Worm (Caenorhabditis elegans) whole organism, young adult: ENCODE results near the gene ZK287.7.

ENCODE experiments used
- B0019.2 ChIP-seq: fragments of 200-800 bp; sonication (Bioruptor generic); conservative IDR thresholded peaks from 2 replicates; pipeline ENCODE4 v1.3.6; 2022; ENCODE audit warnings: missing genetic modification reagents, missing genetic modification characterization, missing compliant biosample characterization
- D2030.7 ChIP-seq: fragments of 200-800 bp; sonication (Bioruptor generic); IDR thresholded peaks from 2 replicates; pipeline ENCODE4 v1.3.6; 2022; ENCODE audit warnings: missing genetic modification reagents, missing genetic modification characterization, missing compliant biosample characterization
- F23B12.7 ChIP-seq: sonication (generic microtip); optimal IDR thresholded peaks from 2 replicates; lab custom pipeline; 2017; ENCODE audit warnings: missing genetic modification characterization, mild to moderate bottlenecking, missing compliant biosample characterization, antibody characterized with exemption, moderate library complexity; ENCODE audit not compliant: insufficient read depth
- F33H1.4 ChIP-seq: fragments of 200-800 bp; sonication (Bioruptor generic); IDR thresholded peaks from 2 replicates; pipeline ENCODE4 v1.3.6; 2022; ENCODE audit warnings: missing genetic modification reagents, missing genetic modification characterization, missing compliant biosample characterization
- F37B4.10 ChIP-seq: fragments of 200-800 bp; sonication (Bioruptor generic); IDR thresholded peaks from 2 replicates; pipeline ENCODE4 v1.3.6; 2022; ENCODE audit warnings: missing genetic modification characterization, missing compliant biosample characterization
- Y95B8A.8 ChIP-seq: fragments of 200-800 bp; sonication (Bioruptor generic); IDR thresholded peaks from 2 replicates; pipeline ENCODE4 v1.3.6; 2022; ENCODE audit warnings: missing genetic modification reagents, missing genetic modification characterization, missing compliant biosample characterization
- ZK185.1 ChIP-seq: sonication (generic microtip); optimal IDR thresholded peaks from 2 replicates; lab custom pipeline; 2016; ENCODE audit warnings: mild to moderate bottlenecking, missing genetic modification characterization, missing compliant biosample characterization; ENCODE audit not compliant: poor library complexity, severe bottlenecking
- aptf-2 ChIP-seq: fragments of 200-800 bp; sonication (Bioruptor generic); conservative IDR thresholded peaks from 2 replicates; pipeline ENCODE4 v1.3.6; 2022; ENCODE audit warnings: missing genetic modification reagents, missing genetic modification characterization, missing compliant biosample characterization
- attf-5 ChIP-seq: fragments of 200-800 bp; sonication (Bioruptor generic); optimal IDR thresholded peaks from 2 replicates; lab custom pipeline; 2018; ENCODE audit warnings: mild to moderate bottlenecking, missing genetic modification characterization, missing compliant biosample characterization
- bed-1 ChIP-seq: fragments of 200-800 bp; sonication (Bioruptor generic); IDR thresholded peaks from 2 replicates; pipeline ENCODE4 v1.3.6; 2022; ENCODE audit warnings: missing genetic modification reagents, missing genetic modification characterization, missing compliant biosample characterization
- cebp-1 ChIP-seq, 2 experiments: fragments of 200-800 bp in 1 of 2; sonication (Bioruptor generic) in 1 of 2; sonication (generic microtip) in 1 of 2; IDR thresholded peaks in 1 of 2; optimal IDR thresholded peaks in 1 of 2; 2 replicates each; pipeline versions ENCODE4 v1.3.6 to Lab custom; 2017 to 2022; ENCODE audit warnings: missing compliant biosample characterization in 2 of 2, missing genetic modification characterization in 2 of 2, mild to moderate bottlenecking in 1 of 2, missing genetic modification reagents in 1 of 2, moderate library complexity in 1 of 2
- ceh-91 ChIP-seq: fragments of 200-800 bp; sonication (Bioruptor generic); IDR thresholded peaks from 2 replicates; pipeline ENCODE4 v1.3.6; 2022; ENCODE audit warnings: missing genetic modification reagents, missing genetic modification characterization, missing compliant biosample characterization
- dox-1 ChIP-seq: fragments of 200-800 bp; sonication (Bioruptor generic); IDR thresholded peaks from 2 replicates; pipeline ENCODE4 v1.3.6; 2022; ENCODE audit warnings: missing genetic modification reagents, missing genetic modification characterization, missing compliant biosample characterization
- dpff-1 ChIP-seq: sonication (generic microtip); optimal IDR thresholded peaks from 2 replicates; lab custom pipeline; 2017; ENCODE audit warnings: mild to moderate bottlenecking, missing genetic modification characterization, missing compliant biosample characterization
- dpl-1 ChIP-seq: fragments of 150-350 bp; optimal IDR thresholded peaks from 2 replicates; lab custom pipeline; 2014; ENCODE audit warnings: missing biosample characterization, missing genetic modification reagents, missing genetic modification characterization
- efl-1 ChIP-seq: fragments of 150-350 bp; optimal IDR thresholded peaks from 2 replicates; lab custom pipeline; 2014; ENCODE audit warnings: missing biosample characterization, missing genetic modification reagents, missing genetic modification characterization
- egl-18 ChIP-seq: fragments of 200-800 bp; sonication (Bioruptor generic); IDR thresholded peaks from 2 replicates; pipeline ENCODE4 v1.3.6; 2022; ENCODE audit warnings: missing genetic modification reagents, missing genetic modification characterization, missing compliant biosample characterization
- egl-44 ChIP-seq: fragments of 200-800 bp; sonication (Bioruptor generic); IDR thresholded peaks from 2 replicates; pipeline ENCODE4 v1.3.6; 2022; ENCODE audit warnings: missing genetic modification reagents, missing genetic modification characterization, missing compliant biosample characterization
- gei-17 ChIP-seq: fragments of 200-800 bp; sonication (Bioruptor generic); optimal IDR thresholded peaks from 2 replicates; lab custom pipeline; 2018; ENCODE audit warnings: mild to moderate bottlenecking, missing genetic modification characterization, missing compliant biosample characterization
- him-1 ChIP-seq: sonication (generic microtip); optimal IDR thresholded peaks from 2 replicates; lab custom pipeline; 2016; ENCODE audit warnings: missing genotype, missing genetic modification reagents, missing genetic modification characterization, missing compliant biosample characterization
- let-526 ChIP-seq: fragments of 200-800 bp; sonication (Bioruptor generic); IDR thresholded peaks from 2 replicates; pipeline ENCODE4 v1.3.6; 2022; ENCODE audit warnings: missing genetic modification reagents, missing genetic modification characterization, missing compliant biosample characterization
- lin-26 ChIP-seq: fragments of 200-800 bp; sonication (Bioruptor generic); IDR thresholded peaks from 2 replicates; pipeline ENCODE4 v1.3.6; 2022; ENCODE audit warnings: missing genetic modification reagents, missing genetic modification characterization, missing compliant biosample characterization
- lin-40 ChIP-seq: sonication (generic microtip); optimal IDR thresholded peaks from 2 replicates; lab custom pipeline; 2016; ENCODE audit warnings: missing genetic modification characterization, mild to moderate bottlenecking, missing compliant biosample characterization, missing genotype, missing genetic modification reagents
- lin-54 ChIP-seq: fragments of 200-800 bp; sonication (Bioruptor generic); optimal IDR thresholded peaks from 2 replicates; lab custom pipeline; 2018; ENCODE audit warnings: mild to moderate bottlenecking, missing genetic modification characterization, missing compliant biosample characterization
- lsl-1 ChIP-seq: fragments of 200-800 bp; sonication (Bioruptor generic); optimal IDR thresholded peaks from 2 replicates; lab custom pipeline; 2018; ENCODE audit warnings: mild to moderate bottlenecking, missing genetic modification characterization, moderate library complexity, missing compliant biosample characterization
- madf-3 ChIP-seq: fragments of 200-800 bp; sonication (Bioruptor generic); IDR thresholded peaks from 2 replicates; pipeline ENCODE4 v1.3.6; 2022; ENCODE audit warnings: missing genetic modification reagents, missing genetic modification characterization, missing compliant biosample characterization
- mcd-1 ChIP-seq: fragments of 200-800 bp; sonication (Bioruptor generic); IDR thresholded peaks from 2 replicates; pipeline ENCODE4 v1.3.6; 2022; ENCODE audit warnings: missing genetic modification reagents, missing genetic modification characterization, missing compliant biosample characterization
- nfya-2 ChIP-seq: fragments of 200-800 bp; sonication (Bioruptor generic); IDR thresholded peaks from 2 replicates; pipeline ENCODE4 v1.3.6; 2022; ENCODE audit warnings: missing genetic modification reagents, missing genetic modification characterization, missing compliant biosample characterization
- nhr-120 ChIP-seq: fragments of 200-800 bp; sonication (Bioruptor generic); IDR thresholded peaks from 2 replicates; pipeline ENCODE4 v1.3.6; 2022; ENCODE audit warnings: missing genetic modification characterization, missing compliant biosample characterization
- nhr-80 ChIP-seq: sonication (generic microtip); optimal IDR thresholded peaks from 2 replicates; lab custom pipeline; 2016; ENCODE audit warnings: missing genetic modification characterization, missing compliant biosample characterization
- rec-8 ChIP-seq, 2 experiments: sonication (generic microtip); optimal IDR thresholded peaks; 2 replicates each; lab custom pipeline; 2016; ENCODE audit warnings: mild to moderate bottlenecking in 2 of 2, missing genetic modification characterization in 2 of 2, missing genetic modification reagents in 2 of 2, missing genotype in 2 of 2, missing biosample characterization in 1 of 2, missing compliant biosample characterization in 1 of 2, moderate library complexity in 1 of 2
- rpc-1 ChIP-seq, 2 experiments: fragments of 150-350 bp in 1 of 2; sonication (generic microtip) in 1 of 2; optimal IDR thresholded peaks; 2 replicates each; lab custom pipeline; 2014 to 2018; ENCODE audit warnings: missing biosample characterization in 1 of 2, missing genetic modification characterization in 1 of 2, missing genetic modification reagents in 1 of 2, missing genotype in 1 of 2
- snpc-3.4 ChIP-seq: sonication (generic microtip); optimal IDR thresholded peaks from 2 replicates; lab custom pipeline; 2017; ENCODE audit warnings: missing genetic modification characterization, mild to moderate bottlenecking, missing compliant biosample characterization, antibody characterized with exemption, moderate library complexity, missing genotype, missing genetic modification reagents
- snpc-4 ChIP-seq, 5 experiments: fragments of 150-350 bp in 1 of 5; sonication (generic microtip) in 4 of 5; optimal IDR thresholded peaks; 2 replicates each; lab custom pipeline; 2014 to 2018; ENCODE audit warnings: missing genetic modification characterization in 5 of 5, missing biosample characterization in 3 of 5, antibody characterized with exemption in 2 of 5, mild to moderate bottlenecking in 2 of 5, missing compliant biosample characterization in 2 of 5, missing genotype in 2 of 5, moderate library complexity in 2 of 5, missing genetic modification reagents in 1 of 5
- tbp1 ChIP-seq: fragments of 200-800 bp; sonication (Bioruptor generic); optimal IDR thresholded peaks from 2 replicates; lab custom pipeline; 2018; ENCODE audit warnings: mild to moderate bottlenecking, missing genetic modification characterization, missing compliant biosample characterization
- ztf-25 ChIP-seq: fragments of 200-800 bp; sonication (Bioruptor generic); IDR thresholded peaks from 2 replicates; pipeline ENCODE4 v1.3.6; 2022; ENCODE audit warnings: missing genetic modification reagents, missing genetic modification characterization, missing compliant biosample characterization

Gene ZK287.7

ce11 chrV:9725719-9726118 is 32.9 kb downstream of the ZK287.7 start:
- TF ChIP-seq ztf-25 (GFP tag; lab: Robert Waterston, UW) (no peak), lin-26 (GFP tag; lab: Robert Waterston, UW) (no peak), nhr-80 (peak; percentile 39), F37B4.10 (no peak), nfya-2 (GFP tag; lab: Robert Waterston, UW) (no peak)

ce11 chrV:9729462-9730162 is 36.8 kb downstream of the ZK287.7 start, which contains the start of the genes aagr-3 and drap-1:
Gene aagr-3 (minus strand): TSS chrV:9729512.
Gene drap-1 (plus strand): TSS chrV:9730106.
- TF ChIP-seq rpc-1 (optimal IDR thresholded peaks at IDR 0.05; lab: Kevin White, UChicago) (no peak), rpc-1 (tag; optimal IDR thresholded peaks at IDR 0.05; lab: Kevin White, UChicago) (no peak), dox-1 (GFP tag; lab: Robert Waterston, UW) (peak; percentile 14; the same call in 1 of the 2 replicates), F23B12.7 (tag; lab: Kevin White, UChicago) (no peak), lin-54 (GFP tag; lab: Kevin White, UChicago) (peak; percentile 42), tbp1 (GFP tag; lab: Kevin White, UChicago) (peak; percentile 0), D2030.7 (GFP tag; lab: Robert Waterston, UW) (0 out of 2 replicates have a peak, but pooled peaks have one; percentile 17), bed-1 (GFP tag; lab: Robert Waterston, UW) (no peak), egl-18 (GFP tag; lab: Robert Waterston, UW) (no peak), mcd-1 (peak; percentile 62), nhr-80 (peak; percentile 66), madf-3 (GFP tag; lab: Robert Waterston, UW) (no peak), nhr-120 (no peak), egl-44 (GFP tag; lab: Robert Waterston, UW) (no peak), F33H1.4 (GFP tag; lab: Robert Waterston, UW) (peak; percentile 50; the same call in 1 of the 2 replicates), dpl-1 (GFP tag; lab: Kevin White, UChicago) (peak; percentile 10), snpc-3.4 (tag; lab: Kevin White, UChicago) (peak; percentile 54), Y95B8A.8 (GFP tag; lab: Robert Waterston, UW) (no peak), rec-8 (tag; optimal IDR thresholded peaks at IDR 0.05; lab: Kevin White, UChicago) (no peak), lsl-1 (GFP tag; lab: Kevin White, UChicago) (peak; percentile 60), ZK185.1 (no peak), gei-17 (GFP tag; lab: Kevin White, UChicago) (no peak), him-1 (tag; lab: Kevin White, UChicago) (no peak), efl-1 (GFP tag; lab: Kevin White, UChicago) (peak; percentile 3), cebp-1 (GFP tag; IDR thresholded peaks at IDR 0.05; lab: Robert Waterston, UW) (no peak), cebp-1 (tag; optimal IDR thresholded peaks at IDR 0.05; lab: Kevin White, UChicago) (peak; percentile 40), dpff-1 (tag; lab: Kevin White, UChicago) (no peak), aptf-2 (GFP tag; lab: Robert Waterston, UW) (no peak), B0019.2 (GFP tag; lab: Robert Waterston, UW) (no peak), snpc-4 (GFP tag; optimal IDR thresholded peaks at IDR 0.05; lab: Kevin White, UChicago) (no peak), snpc-4 (tag; optimal IDR thresholded peaks at IDR 0.05; lab: Kevin White, UChicago) (peak in 1 of 4 experiments; percentile 8), attf-5 (peak; percentile 61), let-526 (GFP tag; lab: Robert Waterston, UW) (no peak), lin-40 (tag; lab: Kevin White, UChicago) (peak; percentile 11), ceh-91 (GFP tag; lab: Robert Waterston, UW) (0 out of 2 replicates have a peak, but pooled peaks have one; percentile 27)
- TF ChIP-seq, all 124 proteins: peak for 16
